Fruit fly (Drosophila melanogaster): ENCODE data around the gene CG12003.

dm6 chr3L:1584781-1585180, 19.6 kb downstream of the CG12003 start:
- TF ChIP-seq psq (optimal IDR thresholded peaks at IDR 0.05): no peak
- TF ChIP-seq EcR (GFP tag; optimal IDR thresholded peaks at IDR 0.05): no peak
